Worm (Caenorhabditis elegans): Measurements from ENCODE around the gene clik-2.

The clik-2 gene

ce11 chrX:7645313-7645712 lies 43.7 kb downstream of the clik-2 start, which contains the start of gene F26A10.2:
F26A10.2 (minus strand) TSS chrX:7645413.
- no peak for TF ChIP-seq ceh-6 (GFP tag; optimal IDR thresholded peaks at IDR 0.05)

DNA sequence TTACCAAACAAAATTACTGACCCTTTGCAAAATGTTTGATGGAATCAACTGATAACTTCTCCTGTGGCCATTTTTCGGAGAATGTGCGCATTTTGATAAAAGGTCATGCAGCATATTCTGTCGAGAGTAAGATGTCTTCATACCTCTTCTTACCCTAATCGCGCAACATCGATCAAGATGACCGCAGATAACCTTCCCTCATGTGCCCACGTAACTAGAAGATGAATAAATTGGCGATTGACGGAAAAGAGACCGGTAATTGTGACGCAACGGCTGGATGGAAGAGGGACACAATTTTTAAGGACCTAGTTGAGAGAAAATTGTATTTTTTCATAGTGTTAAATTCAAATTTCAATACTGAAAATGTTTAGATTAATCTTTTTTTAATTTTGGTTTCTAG lies 48.2 kb downstream of the clik-2 start:
- no peak for TF ChIP-seq Y22D7AL.16 (tag; optimal IDR thresholded peaks at IDR 0.05)
- TF ChIP-seq tbx-2 (tag; optimal IDR thresholded peaks at IDR 0.05), result no peak
- no peak for TF ChIP-seq ceh-45 (GFP tag; IDR thresholded peaks at IDR 0.05)
- TF ChIP-seq hlh-15 (tag; optimal IDR thresholded peaks at IDR 0.05), result no peak
- no peak for TF ChIP-seq pqm-1 (tag; optimal IDR thresholded peaks at IDR 0.05)
- no peak for TF ChIP-seq nhr-11 (tag; optimal IDR thresholded peaks at IDR 0.05)

- TF ChIP-seq ama-1 (optimal IDR thresholded peaks at IDR 0.05) (no peak), hlh-15 (tag; optimal IDR thresholded peaks at IDR 0.05) (no peak), T23F11.4 (GFP tag; optimal IDR thresholded peaks at IDR 0.05) (no peak), gmeb-2 (tag; optimal IDR thresholded peaks at IDR 0.05) (no peak), odd-2 (tag; optimal IDR thresholded peaks at IDR 0.05) (no peak), unc-55 (GFP tag; optimal IDR thresholded peaks at IDR 0.05) (no peak), pros-1 (tag; optimal IDR thresholded peaks at IDR 0.05) (no peak), Y22D7AL.16 (tag; optimal IDR thresholded peaks at IDR 0.05) (no peak), ceh-14 (tag; optimal IDR thresholded peaks at IDR 0.05) (no peak), pag-3 (tag; optimal IDR thresholded peaks at IDR 0.05; ENCODE audit: borderline replicate concordance) (no peak), ceh-34 (tag; optimal IDR thresholded peaks at IDR 0.05) (no peak)
Observed at ce11 chrX:7640391-7640790, 48.6 kb downstream of the clik-2 start.

- TF ChIP-seq eyg-1 (tag; optimal IDR thresholded peaks at IDR 0.05) (no peak), ceh-34 (tag; optimal IDR thresholded peaks at IDR 0.05) (no peak), elt-2 (tag; optimal IDR thresholded peaks at IDR 0.05) (no peak), npax-4 (tag; optimal IDR thresholded peaks at IDR 0.05) (no peak), Y22D7AL.16 (tag; optimal IDR thresholded peaks at IDR 0.05) (no peak), ama-1 (optimal IDR thresholded peaks at IDR 0.05) (no peak), hlh-15 (tag; optimal IDR thresholded peaks at IDR 0.05) (no peak), ceh-45 (GFP tag; IDR thresholded peaks at IDR 0.05) (no peak), tbx-7 (tag; optimal IDR thresholded peaks at IDR 0.05) (no peak), unc-42 (tag; optimal IDR thresholded peaks at IDR 0.05) (no peak), ttx-3 (tag; optimal IDR thresholded peaks at IDR 0.05) (no peak), sdc-2 (tag; optimal IDR thresholded peaks at IDR 0.05) (no peak), fkh-10 (GFP tag; optimal IDR thresholded peaks at IDR 0.05) (no peak), nhr-232 (tag; optimal IDR thresholded peaks at IDR 0.05) (no peak)
Observed at ce11 chrX:7638790-7639189, 50.2 kb downstream of the clik-2 start.
